Worm (Caenorhabditis elegans) whole organism, L1 larva: ENCODE data around the gene spt-5.

Experiments used
- aly-2 ChIP-seq: fragments of 150-350 bp; optimal IDR thresholded peaks from 2 replicates; lab custom pipeline; 2014; ENCODE audit warnings: missing biosample characterization, missing genetic modification characterization
- egl-27 ChIP-seq, 2 experiments: fragments of 150-350 bp in 1 of 2; sonication (generic microtip); optimal IDR thresholded peaks; 3 replicates each; lab custom pipeline; 2017 to 2018; ENCODE audit warnings: missing biosample characterization in 2 of 2, missing genetic modification characterization in 2 of 2, missing genetic modification reagents in 2 of 2
- elt-2 ChIP-seq: sonication (generic microtip); optimal IDR thresholded peaks from 2 replicates; lab custom pipeline; 2016; ENCODE audit warnings: missing genetic modification characterization, mild to moderate bottlenecking, inconsistent platforms, missing compliant biosample characterization, missing genetic modification reagents
- elt-3 ChIP-seq, 6 experiments: fragments of 150-350 bp in 1 of 6; sonication (generic microtip); optimal IDR thresholded peaks; 2 replicates each; lab custom pipeline; 2017 to 2018; ENCODE audit warnings: missing biosample characterization in 6 of 6, missing genetic modification characterization in 6 of 6, inconsistent platforms in 1 of 6
- fos-1 ChIP-seq: fragments of 150-350 bp; optimal IDR thresholded peaks from 2 replicates; lab custom pipeline; 2014; ENCODE audit warnings: missing biosample characterization, missing genetic modification characterization
- lin-13 ChIP-seq: fragments of 150-350 bp; optimal IDR thresholded peaks from 2 replicates; lab custom pipeline; 2014; ENCODE audit warnings: missing biosample characterization, missing genetic modification reagents, missing genetic modification characterization
- lin-35 ChIP-seq, 2 experiments: fragments of 150-350 bp; optimal IDR thresholded peaks; 2 replicates each; lab custom pipeline; 2014; ENCODE audit warnings: missing biosample characterization in 2 of 2, missing genetic modification characterization in 2 of 2, missing genetic modification reagents in 2 of 2
- lin-39 ChIP-seq: fragments of 150-350 bp; optimal IDR thresholded peaks from 2 replicates; lab custom pipeline; 2014; ENCODE audit warnings: missing biosample characterization, missing genetic modification reagents, missing genetic modification characterization
- mdl-1 ChIP-seq, 2 experiments: fragments of 150-350 bp; optimal IDR thresholded peaks; 2 replicates each; lab custom pipeline; 2014 to 2017; ENCODE audit warnings: missing biosample characterization in 2 of 2, missing genetic modification characterization in 2 of 2, inconsistent platforms in 1 of 2
- nhr-11 ChIP-seq: fragments of 150-350 bp; optimal IDR thresholded peaks from 2 replicates; lab custom pipeline; 2014; ENCODE audit warnings: missing biosample characterization, missing genetic modification characterization
- nhr-77 ChIP-seq: fragments of 150-350 bp; optimal IDR thresholded peaks from 2 replicates; lab custom pipeline; 2014; ENCODE audit warnings: missing biosample characterization, missing genetic modification characterization
- skn-1 ChIP-seq: fragments of 150-350 bp; optimal IDR thresholded peaks from 2 replicates; lab custom pipeline; 2014; ENCODE audit warnings: missing biosample characterization, missing genetic modification characterization
- snpc-4 ChIP-seq: fragments of 150-350 bp; optimal IDR thresholded peaks from 2 replicates; lab custom pipeline; 2014; ENCODE audit warnings: missing biosample characterization, missing genetic modification characterization
- ztf-11 ChIP-seq, 2 experiments: sonication (generic microtip); optimal IDR thresholded peaks; 2 replicates each; lab custom pipeline; 2016 to 2017; ENCODE audit warnings: missing genetic modification characterization in 2 of 2, missing biosample characterization in 1 of 2, missing compliant biosample characterization in 1 of 2

DNA sequence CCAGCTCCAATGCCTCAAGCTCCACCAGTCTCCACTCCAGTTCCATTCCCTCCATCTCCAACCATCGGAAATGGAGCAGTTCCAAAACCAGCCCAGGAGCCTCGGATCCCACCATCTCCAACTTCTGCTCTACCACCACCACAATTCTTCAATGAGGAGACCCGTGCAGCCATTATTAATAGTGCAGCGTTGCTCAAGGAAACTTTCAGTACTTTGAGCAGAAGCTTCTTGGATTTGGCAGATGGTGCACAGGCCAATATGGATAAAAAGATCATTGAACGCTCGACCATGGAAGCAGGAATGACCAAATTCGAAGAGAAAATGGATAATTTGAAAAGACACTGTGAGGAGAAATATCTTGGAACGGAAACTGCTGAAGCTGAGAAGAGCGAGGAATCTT, 15.9 kb upstream of the spt-5 start:
- TF ChIP-seq fos-1 (tag; lab: Kevin White, UChicago), result no peak
- TF ChIP-seq mdl-1 (tag; optimal IDR thresholded peaks at IDR 0.05; lab: Kevin White, UChicago), result no peak
- TF ChIP-seq egl-27 (tag; optimal IDR thresholded peaks at IDR 0.05; lab: Kevin White, UChicago), result no peak
- TF ChIP-seq aly-2 (tag; lab: Kevin White, UChicago), result no peak
- no peak for TF ChIP-seq elt-3 (tag; optimal IDR thresholded peaks at IDR 0.05; lab: Kevin White, UChicago)
- TF ChIP-seq nhr-77, result no peak
- no peak for TF ChIP-seq ztf-11 (tag; optimal IDR thresholded peaks at IDR 0.05; lab: Kevin White, UChicago)
- no peak for TF ChIP-seq lin-13
- no peak for TF ChIP-seq nhr-11 (tag; lab: Kevin White, UChicago)
- TF ChIP-seq lin-35 (GFP tag; optimal IDR thresholded peaks at IDR 0.05; lab: Kevin White, UChicago), result no peak
- no peak for TF ChIP-seq skn-1 (tag; lab: Kevin White, UChicago)
- TF ChIP-seq lin-39 (tag; lab: Kevin White, UChicago), result no peak
- no peak for TF ChIP-seq snpc-4 (tag; lab: Kevin White, UChicago)
- TF ChIP-seq elt-2, result no peak
